Worm (Caenorhabditis elegans) whole organism, L2 larva: ENCODE data around the gene irld-66.

ENCODE experiments used
- C34F6.9 ChIP-seq: fragments of 150-350 bp; optimal IDR thresholded peaks from 2 replicates; lab custom pipeline; 2014; ENCODE audit warnings: missing biosample characterization, missing genetic modification characterization
- lsy-2 ChIP-seq, 2 experiments: fragments of 150-350 bp in 1 of 2; sonication (generic microtip) in 1 of 2; optimal IDR thresholded peaks; 2 replicates each; lab custom pipeline; 2014 to 2017; ENCODE audit warnings: missing biosample characterization in 2 of 2, missing genetic modification characterization in 2 of 2
- mbf-1 ChIP-seq: sonication (generic microtip); optimal IDR thresholded peaks from 2 replicates; lab custom pipeline; 2017; ENCODE audit warnings: missing biosample characterization, missing genetic modification characterization
- nhr-237 ChIP-seq: fragments of 150-350 bp; optimal IDR thresholded peaks from 2 replicates; lab custom pipeline; 2014; ENCODE audit warnings: missing biosample characterization, missing genetic modification characterization
- snpc-4 ChIP-seq: fragments of 150-350 bp; optimal IDR thresholded peaks from 2 replicates; lab custom pipeline; 2014; ENCODE audit warnings: missing biosample characterization, missing genetic modification characterization
- unc-55 ChIP-seq: fragments of 150-350 bp; sonication (generic microtip); optimal IDR thresholded peaks from 3 replicates; lab custom pipeline; 2014; ENCODE audit warnings: missing biosample characterization, missing genetic modification reagents, missing genetic modification characterization

DNA sequence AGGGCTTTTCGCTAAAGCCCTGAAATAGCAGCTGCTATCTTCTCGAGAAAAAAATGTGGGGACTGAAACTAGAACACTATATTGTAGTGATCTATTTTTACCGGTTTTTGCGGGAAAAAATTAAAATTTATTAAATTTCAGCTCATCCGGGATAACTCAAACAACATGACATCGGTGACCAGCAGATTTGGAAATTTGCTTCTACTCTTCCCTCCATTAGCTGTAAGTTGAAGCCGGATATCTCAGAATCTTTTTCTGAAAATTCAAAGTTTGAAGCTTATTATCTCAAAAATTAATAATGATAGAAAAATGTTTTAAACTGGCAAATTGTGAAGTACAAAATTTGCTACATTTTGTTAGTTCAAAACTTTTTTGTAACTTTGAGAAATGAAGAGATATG is 43.7 kb upstream of the irld-66 start:
- no peak for TF ChIP-seq nhr-237 (tag; lab: Kevin White, UChicago)
- TF ChIP-seq mbf-1 (tag; lab: Kevin White, UChicago), result no peak
- no peak for TF ChIP-seq lsy-2 (tag; optimal IDR thresholded peaks at IDR 0.05; lab: Kevin White, UChicago)
- TF ChIP-seq snpc-4 (tag; lab: Kevin White, UChicago), result no peak
- no peak for TF ChIP-seq unc-55
- no peak for TF ChIP-seq C34F6.9 (tag; lab: Kevin White, UChicago)
